Worm (Caenorhabditis elegans): ENCODE measurements around the gene vps-15.

- TF ChIP-seq W03F9.2 (tag; optimal IDR thresholded peaks at IDR 0.05), result no peak
- no peak for TF ChIP-seq him-1 (tag; optimal IDR thresholded peaks at IDR 0.05)
- no peak for TF ChIP-seq dao-5 (tag; optimal IDR thresholded peaks at IDR 0.05)
Observed at ce11 chrII:11889420-11890075, 26.1 kb downstream of the vps-15 start.

Measured in whole organism, L4/young adult.